Worm (Caenorhabditis elegans): ENCODE measurements around the gene srsx-36.

The srsx-36 gene

ce11 chrV:15793270-15793669 lies 16.2 kb downstream of the srsx-36 start, which contains the start of gene T26E4.7:
Gene T26E4.7 (plus strand): TSS chrV:15793570.
- no peak for TF ChIP-seq sox-4 (tag; optimal IDR thresholded peaks at IDR 0.05)
- no peak for TF ChIP-seq K09A11.1 (tag; optimal IDR thresholded peaks at IDR 0.05; ENCODE audit: insufficient read depth)
- TF ChIP-seq ceh-30 (tag; optimal IDR thresholded peaks at IDR 0.05) = no peak
- TF ChIP-seq ceh-14 (tag; optimal IDR thresholded peaks at IDR 0.05) = no peak
- no peak for TF ChIP-seq dve-1 (tag; optimal IDR thresholded peaks at IDR 0.05)
- TF ChIP-seq fkh-10 (GFP tag; optimal IDR thresholded peaks at IDR 0.05) = no peak
- no peak for TF ChIP-seq elt-2 (tag; optimal IDR thresholded peaks at IDR 0.05)
- no peak for TF ChIP-seq odd-2 (tag; optimal IDR thresholded peaks at IDR 0.05)

- TF ChIP-seq pros-1 (tag; optimal IDR thresholded peaks at IDR 0.05) = no peak
- no peak for TF ChIP-seq dve-1 (tag; optimal IDR thresholded peaks at IDR 0.05)
- no peak for TF ChIP-seq rnt-1 (tag; optimal IDR thresholded peaks at IDR 0.05)
- TF ChIP-seq ceh-48 (tag; optimal IDR thresholded peaks at IDR 0.05) = no peak
- no peak for TF ChIP-seq elt-2 (tag; optimal IDR thresholded peaks at IDR 0.05)
Observed at ce11 chrV:15792409-15792808, 17.0 kb downstream of the srsx-36 start, which contains the start of gene T26E4.4. Gene T26E4.4 (minus strand): TSS chrV:15792509.

ce11 chrV:15782494-15782893 lies 26.9 kb downstream of the srsx-36 start, which contains the start of gene T26E4.3:
Gene T26E4.3 (plus strand): TSS chrV:15782794.
- TF ChIP-seq F13H6.1 (tag; optimal IDR thresholded peaks at IDR 0.05) (no peak), ceh-2 (tag; optimal IDR thresholded peaks at IDR 0.05) (no peak), ceh-6 (GFP tag; optimal IDR thresholded peaks at IDR 0.05) (no peak), elt-4 (tag; optimal IDR thresholded peaks at IDR 0.05) (no peak), ceh-19 (GFP tag; optimal IDR thresholded peaks at IDR 0.05) (no peak), hlh-15 (tag; optimal IDR thresholded peaks at IDR 0.05) (no peak), hlh-6 (tag; optimal IDR thresholded peaks at IDR 0.05) (no peak), lim-6 (tag; optimal IDR thresholded peaks at IDR 0.05) (no peak), ref-2 (tag; optimal IDR thresholded peaks at IDR 0.05) (no peak), unc-3 (GFP tag; conservative IDR thresholded peaks at IDR 0.05) (no peak), unc-3 (tag; optimal IDR thresholded peaks at IDR 0.05) (no peak), rnt-1 (tag; optimal IDR thresholded peaks at IDR 0.05) (no peak), ceh-22 (tag; optimal IDR thresholded peaks at IDR 0.05) (no peak), pros-1 (tag; optimal IDR thresholded peaks at IDR 0.05) (no peak), pag-3 (tag; optimal IDR thresholded peaks at IDR 0.05; ENCODE audit: borderline replicate concordance) (no peak), hlh-13 (GFP tag; optimal IDR thresholded peaks at IDR 0.05) (no peak), unc-86 (tag; optimal IDR thresholded peaks at IDR 0.05) (no peak), che-1 (tag; optimal IDR thresholded peaks at IDR 0.05) (no peak)

ce11 chrV:15781086-15781485 lies 28.4 kb downstream of the srsx-36 start, which contains the start of gene T26E4.2:
Gene T26E4.2 (plus strand): TSS chrV:15781386.
- TF ChIP-seq unc-55 (GFP tag; optimal IDR thresholded peaks at IDR 0.05) (no peak), ceh-31 (tag; optimal IDR thresholded peaks at IDR 0.05) (no peak), madf-2 (tag; optimal IDR thresholded peaks at IDR 0.05) (no peak)

ce11 chrV:15779128-15779729 lies 30.2 kb downstream of the srsx-36 start, which contains the start of the genes nhr-285 and irld-52:
Gene nhr-285 (minus strand): TSS chrV:15779228.
Gene irld-52 (plus strand): TSS chrV:15779679.
- no peak for TF ChIP-seq unc-55 (GFP tag; optimal IDR thresholded peaks at IDR 0.05)
- TF ChIP-seq pha-4 (tag; optimal IDR thresholded peaks at IDR 0.05) = no peak
- TF ChIP-seq ceh-31 (tag; optimal IDR thresholded peaks at IDR 0.05) = no peak
- TF ChIP-seq hlh-13 (GFP tag; optimal IDR thresholded peaks at IDR 0.05) = no peak
- TF ChIP-seq dve-1 (tag; optimal IDR thresholded peaks at IDR 0.05) = no peak
- TF ChIP-seq sox-2 (GFP tag; IDR thresholded peaks at IDR 0.05) = no peak
- no peak for TF ChIP-seq hlh-30 (tag; optimal IDR thresholded peaks at IDR 0.05; ENCODE audit: insufficient read depth)
- no peak for TF ChIP-seq elt-2 (tag; optimal IDR thresholded peaks at IDR 0.05)
- TF ChIP-seq dmd-4 (tag; optimal IDR thresholded peaks at IDR 0.05; ENCODE audit: borderline replicate concordance) = no peak
- TF ChIP-seq ceh-45 (GFP tag; IDR thresholded peaks at IDR 0.05) = no peak
- TF ChIP-seq ets-4 (tag; optimal IDR thresholded peaks at IDR 0.05) = no peak
- no peak for TF ChIP-seq eyg-1 (tag; optimal IDR thresholded peaks at IDR 0.05)
- no peak for TF ChIP-seq elt-4 (tag; optimal IDR thresholded peaks at IDR 0.05)
- TF ChIP-seq pros-1 (tag; optimal IDR thresholded peaks at IDR 0.05) = no peak
- TF ChIP-seq unc-42 (tag; optimal IDR thresholded peaks at IDR 0.05) = no peak
- no peak for TF ChIP-seq Y22D7AL.16 (tag; optimal IDR thresholded peaks at IDR 0.05)
- TF ChIP-seq ceh-34 (tag; optimal IDR thresholded peaks at IDR 0.05) = no peak
- TF ChIP-seq hlh-6 (tag; optimal IDR thresholded peaks at IDR 0.05) = no peak
- no peak for TF ChIP-seq F13H6.1 (tag; optimal IDR thresholded peaks at IDR 0.05)

Measured in whole organism, late embryonic.